Worm (Caenorhabditis elegans) whole organism, dauer: ENCODE data around the gene F58G1.2.

ENCODE experiments used
- unc-62 ChIP-seq: sonication (generic microtip); optimal IDR thresholded peaks from 2 replicates; lab custom pipeline; 2017; ENCODE audit warnings: missing biosample characterization, missing genetic modification reagents, missing genetic modification characterization

Gene F58G1.2

DNA sequence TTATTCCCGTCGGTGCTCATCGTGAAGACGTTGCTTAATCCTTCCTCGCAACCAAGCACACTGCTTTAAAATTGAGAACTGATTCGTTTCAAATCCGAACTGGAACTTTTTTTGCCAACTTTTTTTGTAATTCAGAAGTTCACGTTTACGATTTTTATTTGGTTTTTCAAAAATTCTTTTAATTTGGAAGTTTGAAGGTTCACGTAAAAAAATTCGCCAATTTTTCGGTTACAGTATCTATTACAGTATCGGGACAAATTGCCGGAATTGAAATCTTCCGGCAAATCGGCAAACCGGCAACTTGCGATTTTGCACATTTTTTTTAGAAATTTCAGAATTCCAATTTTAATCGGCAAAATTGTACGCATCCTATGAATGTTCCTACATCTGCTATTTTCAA is 9.4 kb upstream of the F58G1.2 start, which contains the start of gene F58G1.3:
F58G1.3 (minus strand) TSS at position 101 of the 400 bp plus-strand sequence.
- no peak for TF ChIP-seq unc-62 (GFP tag; lab: Kevin White, UChicago)

DNA sequence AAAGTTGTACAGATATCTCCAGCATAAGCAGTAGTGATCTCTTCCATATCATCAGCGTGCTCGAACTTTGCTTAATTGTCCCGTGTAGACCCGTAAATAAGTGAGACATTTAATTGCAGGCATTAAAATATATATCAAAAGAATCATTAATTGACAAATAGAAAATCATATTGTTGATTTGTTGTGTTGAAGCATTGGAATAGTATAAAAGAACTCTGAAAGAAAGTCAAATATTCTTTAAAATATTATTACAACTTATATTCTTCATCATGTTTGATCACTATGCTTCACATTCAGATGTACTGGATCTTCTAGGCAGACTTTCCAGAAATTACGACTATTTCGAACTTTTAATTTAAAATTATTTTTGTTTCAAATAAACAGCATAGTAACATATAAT is 6.7 kb upstream of the F58G1.2 start, which contains the start of gene F58G1.8:
F58G1.8 (minus strand) TSS at position 101 of the 400 bp plus-strand sequence.
- TF ChIP-seq unc-62 (GFP tag; lab: Kevin White, UChicago): no peak

DNA sequence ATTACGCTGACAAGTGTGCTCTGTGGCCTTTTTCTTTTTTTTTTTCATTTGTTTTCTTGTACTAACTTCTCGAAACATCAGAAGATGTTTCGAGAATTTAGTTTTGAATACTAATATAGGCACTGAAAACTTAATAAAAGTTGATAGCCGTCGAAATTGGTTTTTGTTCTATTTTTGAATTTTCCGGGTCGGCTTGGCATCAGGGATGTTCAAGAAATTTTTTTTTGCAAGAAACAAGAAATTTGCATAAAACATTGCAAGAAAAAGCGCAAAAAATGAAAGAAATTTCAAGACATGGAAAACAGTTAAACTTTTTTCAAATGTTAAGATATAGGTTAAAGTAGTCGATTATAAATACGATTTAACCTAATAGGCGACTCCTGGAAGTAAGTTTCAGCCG is 4.4 kb upstream of the F58G1.2 start:
- TF ChIP-seq unc-62 (GFP tag; lab: Kevin White, UChicago): no peak

DNA sequence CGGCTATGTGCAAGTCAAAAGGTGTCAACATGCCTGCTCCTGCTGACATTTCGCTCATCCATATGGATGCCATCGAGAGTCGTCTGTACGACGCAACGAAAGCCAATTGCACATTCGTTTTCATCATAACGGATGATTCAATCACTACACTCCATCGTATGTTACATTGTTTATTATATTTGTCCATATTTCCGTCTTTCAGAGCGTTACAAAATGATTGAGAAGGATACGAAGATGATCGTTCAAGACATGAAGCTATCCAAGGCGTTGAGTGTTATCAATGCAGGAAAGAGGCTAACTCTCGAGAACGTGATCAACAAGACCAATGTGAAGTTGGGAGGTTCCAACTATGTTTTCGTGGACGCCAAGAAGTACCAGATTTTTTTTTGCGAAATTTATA is 2.7 kb upstream of the F58G1.2 start:
- TF ChIP-seq unc-62 (GFP tag; lab: Kevin White, UChicago): no peak

DNA sequence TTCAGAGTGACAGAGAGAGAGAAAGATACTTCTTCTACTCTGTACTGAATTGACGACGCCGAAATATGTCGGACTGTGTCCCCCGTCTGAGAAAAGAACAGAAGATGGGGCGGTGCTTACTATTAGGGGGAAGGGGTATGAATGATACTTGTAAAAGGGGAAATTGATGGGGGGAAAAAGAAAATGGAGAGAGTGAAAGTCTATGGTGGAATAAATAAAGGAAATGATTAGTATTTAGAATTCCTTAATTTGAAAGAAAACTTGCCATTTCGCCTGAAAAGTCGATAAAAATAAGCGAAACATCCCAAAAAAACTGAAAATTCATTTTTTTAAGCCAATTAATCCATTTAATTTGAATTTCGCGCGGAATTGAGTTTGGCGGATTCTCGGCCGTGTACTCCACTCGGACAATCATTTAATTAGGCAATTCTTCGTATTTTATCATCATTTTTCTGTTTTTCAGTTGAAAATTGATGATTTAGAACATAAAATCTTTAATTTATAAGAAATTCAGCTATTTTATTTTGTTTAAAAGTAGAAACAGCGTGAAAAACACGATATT is 4.2 kb downstream of the F58G1.2 start, which contains the start of gene F35C5.12:
F35C5.12 (minus strand) TSS at position 51 of the 562 bp plus-strand sequence.
- no peak for TF ChIP-seq unc-62 (GFP tag; lab: Kevin White, UChicago)

DNA sequence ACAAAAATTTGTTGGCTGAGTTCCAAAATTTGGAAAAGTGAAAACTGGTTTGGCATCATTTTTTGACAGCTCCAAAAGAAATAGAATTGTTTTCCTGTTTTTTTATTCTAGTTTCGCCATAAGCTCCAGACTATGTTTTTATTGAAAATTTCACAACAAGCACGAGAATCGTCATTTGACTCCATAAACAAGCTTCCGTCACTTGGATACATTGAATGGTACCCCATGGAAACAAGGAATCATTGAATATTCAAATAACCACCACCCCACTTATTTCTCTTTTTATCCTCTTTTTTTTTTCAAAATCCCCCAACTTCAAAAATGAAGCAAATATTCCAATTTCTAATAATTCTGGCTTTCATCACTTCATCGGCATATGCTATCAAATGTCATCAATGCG is 10.0 kb downstream of the F58G1.2 start, which contains the start of gene ddn-2:
ddn-2 (plus strand) TSS at position 301 of the 400 bp plus-strand sequence.
- no peak for TF ChIP-seq unc-62 (GFP tag; lab: Kevin White, UChicago)

DNA sequence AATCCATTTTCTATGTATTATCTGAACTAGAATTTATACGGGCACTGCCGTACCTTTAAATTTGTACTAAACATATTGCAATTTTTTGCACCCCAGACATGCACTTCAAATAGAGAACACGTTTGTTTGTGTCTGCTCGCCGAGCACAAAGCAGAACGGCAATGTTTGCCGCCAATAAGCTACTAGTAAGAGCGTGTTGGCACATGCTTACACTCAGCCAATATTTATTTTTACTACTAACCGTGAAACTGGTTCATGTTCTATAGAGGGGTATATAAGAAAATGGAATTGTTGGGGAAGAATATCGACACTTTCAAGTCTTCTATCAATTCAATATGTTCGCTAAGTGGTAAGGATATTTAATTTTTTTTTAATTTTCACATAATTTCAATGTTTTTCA is 11.7 kb downstream of the F58G1.2 start, which contains the start of gene nspb-11:
nspb-11 (plus strand) TSS at position 301 of the 400 bp plus-strand sequence.
- TF ChIP-seq unc-62 (GFP tag; lab: Kevin White, UChicago): no peak

DNA sequence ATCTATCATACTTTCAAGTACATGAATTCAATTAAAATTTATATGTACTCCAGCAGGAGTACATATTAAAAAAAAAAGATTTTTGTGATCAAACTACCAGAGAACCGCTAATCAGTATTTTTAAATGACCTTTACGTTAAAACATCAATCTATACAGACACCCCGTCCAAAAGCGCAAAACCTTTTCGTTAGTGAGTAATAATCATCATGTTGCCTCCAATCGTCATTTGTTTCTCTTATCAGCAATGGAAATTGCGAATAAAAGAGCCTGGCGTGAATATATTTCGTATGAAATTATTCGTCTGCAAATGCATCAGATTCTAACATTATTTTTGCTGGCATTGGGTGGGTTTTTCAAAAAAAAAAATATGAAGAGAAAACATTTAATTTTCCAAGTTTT is 14.6 kb downstream of the F58G1.2 start, which contains the start of gene clec-66:
clec-66 (plus strand) TSS at position 225 of the 400 bp plus-strand sequence.
- TF ChIP-seq unc-62 (GFP tag; lab: Kevin White, UChicago): no peak

DNA sequence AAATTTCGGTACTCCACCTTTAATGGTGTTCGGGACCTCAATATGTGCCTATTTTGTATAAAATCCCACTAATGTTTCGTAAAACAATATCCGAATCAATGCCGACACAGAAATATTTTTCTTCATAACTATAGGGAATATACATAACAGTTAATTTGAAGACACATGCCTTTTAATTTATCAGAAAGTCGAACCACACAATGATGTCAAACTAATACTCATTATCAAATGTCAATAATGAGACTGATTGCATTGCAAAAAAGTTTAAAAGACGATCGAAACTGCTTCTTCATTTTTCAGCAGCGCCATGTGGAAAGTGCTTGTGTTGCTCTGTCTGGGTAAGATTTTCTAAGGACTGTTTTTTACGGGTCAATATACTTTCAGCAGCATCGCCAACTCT is 17.8 kb downstream of the F58G1.2 start, which contains the start of gene clec-65:
clec-65 (plus strand) TSS at position 301 of the 400 bp plus-strand sequence.
- TF ChIP-seq unc-62 (GFP tag; lab: Kevin White, UChicago): no peak

DNA sequence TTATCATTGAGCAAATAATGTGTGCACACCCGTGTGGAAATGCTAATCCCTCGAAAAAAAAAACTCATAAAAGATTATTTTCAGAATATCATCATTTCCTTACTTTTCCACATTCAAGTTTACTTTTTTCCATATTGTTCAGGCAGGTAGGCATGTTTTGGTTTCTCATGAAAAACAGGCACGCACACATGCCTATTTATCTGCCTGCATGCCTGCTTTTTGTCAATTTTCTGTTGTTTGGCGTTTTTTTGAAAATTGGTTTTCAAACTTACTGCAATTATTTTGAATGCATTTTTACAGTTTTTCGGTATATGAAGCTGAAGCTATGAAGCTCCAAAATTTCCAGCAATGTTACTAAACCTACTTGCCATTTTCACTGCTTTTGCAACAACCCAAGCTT is 20.9 kb downstream of the F58G1.2 start, which contains the start of gene clec-64:
clec-64 (plus strand) TSS at position 301 of the 400 bp plus-strand sequence.
- no peak for TF ChIP-seq unc-62 (GFP tag; lab: Kevin White, UChicago)

DNA sequence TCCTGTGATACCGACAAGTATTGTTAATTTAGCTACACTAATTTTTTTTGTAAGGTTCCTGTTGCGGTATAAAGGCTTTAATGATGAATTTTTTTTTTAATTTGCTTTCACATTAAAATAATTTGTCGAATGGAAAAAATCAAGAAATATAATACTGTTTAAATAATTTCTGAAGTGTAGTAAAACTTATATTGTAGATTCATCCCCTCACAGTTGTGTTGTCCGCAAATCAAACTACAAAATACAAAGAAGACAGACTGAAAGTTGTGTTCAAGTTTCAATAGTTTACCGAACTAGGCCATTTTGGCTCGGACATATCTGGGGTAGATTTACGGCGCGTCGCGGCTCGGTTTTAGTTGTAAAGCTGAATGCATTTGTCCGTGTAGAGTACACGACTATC is 21.4 kb downstream of the F58G1.2 start:
- no peak for TF ChIP-seq unc-62 (GFP tag; lab: Kevin White, UChicago)

DNA sequence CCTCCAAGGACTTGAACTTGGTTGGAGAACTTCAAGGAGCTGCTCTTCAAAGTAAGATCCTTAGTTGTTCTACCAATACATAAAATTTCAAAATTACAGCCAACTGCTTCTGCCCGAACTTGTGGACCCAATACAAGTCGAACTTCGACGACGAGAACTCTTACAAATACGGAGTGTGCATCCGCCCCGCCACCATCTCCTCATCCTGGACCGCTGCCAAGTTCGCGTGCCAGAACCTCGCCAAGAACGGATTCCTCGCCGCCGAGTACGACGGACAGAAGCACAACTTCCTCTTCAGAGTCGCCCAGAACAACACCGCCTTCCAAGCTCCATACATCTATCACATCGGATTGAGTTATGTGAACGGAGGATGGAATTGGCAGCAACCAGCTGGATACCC is 22.1 kb downstream of the F58G1.2 start:
- no peak for TF ChIP-seq unc-62 (GFP tag; lab: Kevin White, UChicago)

DNA sequence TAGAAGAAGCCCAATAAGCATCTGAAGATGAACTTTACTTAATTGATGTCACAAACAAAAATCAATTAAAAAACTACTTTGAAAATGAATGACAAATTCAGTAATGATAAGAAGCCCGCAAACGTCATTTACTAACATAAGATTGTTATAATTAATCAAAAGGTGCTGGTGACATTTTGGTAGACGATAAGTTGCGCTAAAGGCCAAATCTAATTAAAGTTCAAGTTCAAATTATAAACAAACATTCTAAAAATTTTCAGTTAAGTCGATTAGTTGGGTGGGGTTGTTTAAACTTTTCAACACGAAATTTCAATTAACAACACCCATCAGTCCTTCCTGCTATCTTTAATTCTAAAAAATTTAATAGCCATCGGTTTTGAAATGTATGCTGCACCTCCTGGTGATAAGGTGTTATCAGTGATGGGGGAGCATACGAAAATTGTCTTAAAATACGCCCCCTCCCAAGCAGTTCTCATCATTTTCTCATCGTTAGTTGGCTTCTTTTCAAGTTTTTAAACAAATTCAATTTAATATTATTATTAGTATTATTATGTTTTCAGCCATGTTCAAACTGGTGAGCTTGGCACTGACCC is 23.6 kb downstream of the F58G1.2 start, which contains the start of the genes clec-62 and clec-63:
clec-62 (minus strand) TSS at position 51 of the 593 bp plus-strand sequence.
clec-63 (plus strand) TSS at position 561 of the 593 bp plus-strand sequence.
- TF ChIP-seq unc-62 (GFP tag; lab: Kevin White, UChicago): no peak

DNA sequence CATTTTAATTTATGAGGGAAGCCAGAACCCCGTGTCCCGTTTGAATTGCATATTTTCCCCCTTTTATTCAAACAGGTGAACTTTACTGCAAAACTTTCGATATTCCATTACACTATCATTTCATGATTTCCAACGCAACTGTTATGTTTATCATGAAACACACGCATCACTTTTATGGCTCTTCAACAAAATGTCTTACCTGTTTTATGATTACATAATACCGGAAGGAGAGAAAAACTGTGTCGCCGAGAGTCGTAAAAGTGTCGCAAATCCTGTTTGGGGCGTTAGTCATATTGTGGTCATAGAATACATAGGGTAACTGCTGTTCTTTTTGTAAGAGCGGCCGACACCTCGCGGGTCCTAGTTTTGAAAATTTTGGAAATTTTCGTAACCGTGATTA is 26.4 kb downstream of the F58G1.2 start:
- TF ChIP-seq unc-62 (GFP tag; lab: Kevin White, UChicago): no peak

DNA sequence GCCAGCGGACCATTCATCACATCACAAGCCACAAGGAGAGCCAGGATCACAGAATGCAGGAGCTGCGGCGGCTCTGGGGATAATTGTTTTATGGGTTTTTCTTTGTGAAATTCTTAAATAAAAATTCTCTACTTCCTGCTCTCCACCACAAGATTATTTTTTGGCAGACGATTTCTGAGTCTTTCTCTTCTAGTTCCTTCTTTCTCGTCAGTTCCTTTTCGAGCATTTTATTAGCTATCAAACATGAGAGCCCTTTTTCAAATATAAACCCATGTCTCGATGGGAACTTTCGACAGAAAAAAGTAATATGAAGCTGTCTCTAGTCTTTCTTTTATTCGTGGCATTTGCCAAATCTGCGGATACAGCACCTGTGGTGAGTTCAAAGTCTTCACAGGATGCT is 30.3 kb downstream of the F58G1.2 start, which contains the start of gene F35C5.3:
F35C5.3 (plus strand) TSS at position 301 of the 400 bp plus-strand sequence.
- TF ChIP-seq unc-62 (GFP tag; lab: Kevin White, UChicago): no peak

DNA sequence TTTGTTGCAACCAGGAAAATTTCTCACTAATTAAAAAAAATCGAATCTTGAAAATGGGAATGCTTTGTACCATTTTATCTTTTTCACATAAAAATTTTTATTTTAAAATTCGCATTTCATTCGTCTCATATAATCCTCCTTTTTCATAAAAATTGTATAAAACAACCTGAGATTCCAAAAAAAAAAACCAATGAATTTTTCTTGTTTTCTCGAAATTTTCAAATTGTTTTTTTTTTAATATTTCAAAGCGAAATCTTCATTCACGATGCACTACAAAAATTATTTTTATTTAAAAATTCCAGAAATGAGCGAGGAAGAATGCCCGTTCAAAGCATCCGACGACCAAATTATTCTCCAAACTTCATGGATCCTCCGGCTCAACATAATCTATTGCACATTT is 33.8 kb downstream of the F58G1.2 start, which contains the start of gene sra-14:
sra-14 (plus strand) TSS at position 301 of the 400 bp plus-strand sequence.
- TF ChIP-seq unc-62 (GFP tag; lab: Kevin White, UChicago): no peak
